Worm (Caenorhabditis elegans) whole organism, midembryonic: Measurements from ENCODE around the gene K08E4.3.

Source experiments
- T22C8.4 ChIP-seq: fragments of 200-800 bp; sonication (Bioruptor generic); IDR thresholded peaks from 2 replicates; pipeline ENCODE4 v1.3.6; 2022; ENCODE audit warnings: missing genetic modification characterization, missing compliant biosample characterization
- cog-1 ChIP-seq: sonication (generic microtip); optimal IDR thresholded peaks from 2 replicates; lab custom pipeline; 2016; ENCODE audit warnings: missing genetic modification characterization, missing compliant biosample characterization
- flt-1 ChIP-seq: fragments of 200-800 bp; sonication (Bioruptor generic); IDR thresholded peaks from 2 replicates; pipeline ENCODE4 v1.3.6; 2022; ENCODE audit warnings: missing genetic modification characterization, missing compliant biosample characterization
- klf-2 ChIP-seq: fragments of 200-800 bp; sonication (Bioruptor generic); conservative IDR thresholded peaks from 2 replicates; pipeline ENCODE4 v1.3.6; 2022; ENCODE audit warnings: missing genetic modification reagents, missing genetic modification characterization, missing compliant biosample characterization
- med-1 ChIP-seq: sonication (generic microtip); optimal IDR thresholded peaks from 2 replicates; lab custom pipeline; 2017; ENCODE audit warnings: missing genetic modification characterization, mild to moderate bottlenecking, missing compliant biosample characterization, antibody characterized with exemption, missing genetic modification reagents; ENCODE audit not compliant: insufficient read depth
- ref-1 ChIP-seq: fragments of 200-800 bp; sonication (Bioruptor generic); conservative IDR thresholded peaks from 2 replicates; pipeline ENCODE4 v1.3.6; 2022; ENCODE audit warnings: missing genetic modification reagents, missing genetic modification characterization, missing compliant biosample characterization
- tab-1 ChIP-seq: fragments of 200-800 bp; sonication (Bioruptor generic); IDR thresholded peaks from 2 replicates; pipeline ENCODE4 v1.3.6; 2022; ENCODE audit warnings: missing genetic modification characterization, missing compliant biosample characterization
- ztf-23 ChIP-seq: fragments of 200-800 bp; sonication (Bioruptor generic); IDR thresholded peaks from 2 replicates; pipeline ENCODE4 v1.3.6; 2022; ENCODE audit warnings: missing genetic modification reagents, missing genetic modification characterization, missing compliant biosample characterization
- ztf-29 ChIP-seq: fragments of 200-800 bp; sonication (Bioruptor generic); IDR thresholded peaks from 2 replicates; pipeline ENCODE4 v1.3.6; 2022; ENCODE audit warnings: missing genetic modification reagents, missing genetic modification characterization, missing compliant biosample characterization

K08E4.3 gene

DNA sequence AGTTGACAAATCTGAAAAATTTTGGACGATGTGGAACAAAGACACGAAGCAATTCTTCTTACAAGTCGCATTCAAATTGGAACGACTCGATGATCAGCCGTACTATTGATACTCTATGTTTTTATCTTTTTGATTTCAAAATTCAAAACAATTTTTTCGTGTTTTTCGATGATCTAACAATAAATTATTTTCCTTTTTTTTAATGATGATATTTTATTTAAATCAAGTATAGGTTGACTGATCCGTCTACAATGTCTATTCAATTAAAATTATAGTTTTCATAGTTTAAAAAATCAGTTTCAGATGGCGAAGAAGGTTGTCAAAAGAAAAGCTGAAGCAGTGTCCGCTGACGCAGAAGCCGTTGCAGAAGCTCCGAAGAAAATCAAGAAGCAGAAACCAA lies 27.6 kb downstream of the K08E4.3 start, which contains the start of gene rbm-34:
TSS of gene rbm-34 (plus strand) at position 301 of the 400 bp plus-strand sequence.
- no peak for TF ChIP-seq med-1
- TF ChIP-seq ztf-23: no peak
- TF ChIP-seq ztf-29 (GFP tag; lab: Robert Waterston, UW): no peak
- TF ChIP-seq klf-2 (GFP tag; lab: Robert Waterston, UW): no peak
- TF ChIP-seq tab-1 (GFP tag; lab: Robert Waterston, UW): no peak
- no peak for TF ChIP-seq T22C8.4 (GFP tag; lab: Robert Waterston, UW)
- TF ChIP-seq ref-1 (GFP tag; lab: Robert Waterston, UW): no peak
- no peak for TF ChIP-seq flt-1 (GFP tag; lab: Robert Waterston, UW)
- no peak for TF ChIP-seq cog-1 (tag; lab: Kevin White, UChicago)

DNA sequence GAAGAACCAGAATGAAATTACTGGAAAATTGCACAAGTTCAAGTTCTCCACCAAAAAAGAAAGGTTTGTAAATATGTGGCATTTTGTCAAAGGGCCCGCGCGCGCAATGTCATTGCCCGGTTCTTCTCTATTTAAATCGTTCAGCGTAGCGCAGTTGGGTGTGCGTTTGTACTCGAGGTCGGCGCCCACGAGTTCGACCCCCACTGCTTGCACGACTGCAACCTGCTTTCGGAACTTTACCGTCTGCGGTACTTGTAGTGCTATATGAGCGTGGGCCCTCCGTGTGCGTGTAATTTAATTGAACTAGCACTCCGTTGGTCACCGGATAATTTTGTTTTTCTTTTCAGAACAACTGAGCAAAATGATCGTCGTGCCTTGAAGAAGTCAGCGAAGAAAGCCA lies 29.0 kb downstream of the K08E4.3 start:
- TF ChIP-seq T22C8.4 (GFP tag; lab: Robert Waterston, UW): peak; percentile 57; the same call in 1 of the 2 replicates
- peak; percentile 56; the same call in 1 of the 2 replicates for TF ChIP-seq ref-1 (GFP tag; lab: Robert Waterston, UW)
- TF ChIP-seq med-1: peak; percentile 50
- peak; percentile 84 for TF ChIP-seq tab-1 (GFP tag; lab: Robert Waterston, UW)
- TF ChIP-seq klf-2 (GFP tag; lab: Robert Waterston, UW): peak; percentile 15; the same call in 1 of the 2 replicates
- TF ChIP-seq flt-1 (GFP tag; lab: Robert Waterston, UW): peak; percentile 78
- peak; percentile 77 for TF ChIP-seq ztf-23
- TF ChIP-seq cog-1 (tag; lab: Kevin White, UChicago): peak; percentile 37
- peak; percentile 67 for TF ChIP-seq ztf-29 (GFP tag; lab: Robert Waterston, UW)

DNA sequence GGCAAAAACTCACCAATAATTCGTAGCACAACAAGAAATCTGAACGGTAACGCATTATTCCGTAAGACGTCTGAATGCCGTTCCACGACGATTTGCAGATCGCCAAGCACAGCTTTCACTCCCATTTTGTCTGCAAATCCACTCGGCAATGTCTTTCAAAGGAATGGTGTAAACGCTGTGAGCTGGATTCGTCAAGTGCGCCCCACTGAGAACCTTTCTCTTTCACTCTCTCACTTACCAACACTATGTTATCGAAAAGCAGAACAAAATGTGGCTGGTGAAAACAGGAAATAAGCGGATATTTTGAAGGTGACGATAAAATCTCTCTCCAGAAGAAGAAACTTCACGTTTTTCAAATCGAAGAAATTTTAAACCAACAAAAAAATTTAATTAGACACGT lies 31.4 kb downstream of the K08E4.3 start:
- no peak for TF ChIP-seq flt-1 (GFP tag; lab: Robert Waterston, UW)
- TF ChIP-seq cog-1 (tag; lab: Kevin White, UChicago): no peak
- TF ChIP-seq T22C8.4 (GFP tag; lab: Robert Waterston, UW): no peak
- no peak for TF ChIP-seq ztf-23
- no peak for TF ChIP-seq ztf-29 (GFP tag; lab: Robert Waterston, UW)
- no peak for TF ChIP-seq ref-1 (GFP tag; lab: Robert Waterston, UW)

DNA sequence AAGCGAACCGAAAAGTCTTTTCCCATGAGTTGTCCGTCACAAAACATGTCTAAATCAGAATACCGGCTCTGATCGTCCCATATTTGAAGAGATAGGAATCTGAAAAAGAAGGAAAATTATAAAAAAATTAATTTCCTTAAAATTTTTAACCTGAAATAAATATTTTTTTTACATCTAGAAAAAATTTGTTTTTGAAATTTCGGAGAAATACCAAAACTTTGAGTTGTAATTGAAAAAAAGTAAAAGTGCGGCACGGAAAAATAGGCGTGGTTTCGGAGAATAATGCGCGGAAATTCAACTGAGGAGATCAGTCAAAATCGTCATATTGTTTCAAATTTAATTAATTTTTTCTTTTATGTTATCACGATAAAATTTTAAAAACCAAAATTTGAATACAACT lies 32.0 kb downstream of the K08E4.3 start, which contains the start of gene F11A10.6:
TSS of gene F11A10.6 (minus strand) at position 101 of the 400 bp plus-strand sequence.
- TF ChIP-seq med-1 (no peak), flt-1 (GFP tag; lab: Robert Waterston, UW) (no peak), ref-1 (GFP tag; lab: Robert Waterston, UW) (no peak), cog-1 (tag; lab: Kevin White, UChicago) (no peak), ztf-29 (GFP tag; lab: Robert Waterston, UW) (no peak), tab-1 (GFP tag; lab: Robert Waterston, UW) (no peak), ztf-23 (no peak), T22C8.4 (GFP tag; lab: Robert Waterston, UW) (no peak), klf-2 (GFP tag; lab: Robert Waterston, UW) (no peak)

DNA sequence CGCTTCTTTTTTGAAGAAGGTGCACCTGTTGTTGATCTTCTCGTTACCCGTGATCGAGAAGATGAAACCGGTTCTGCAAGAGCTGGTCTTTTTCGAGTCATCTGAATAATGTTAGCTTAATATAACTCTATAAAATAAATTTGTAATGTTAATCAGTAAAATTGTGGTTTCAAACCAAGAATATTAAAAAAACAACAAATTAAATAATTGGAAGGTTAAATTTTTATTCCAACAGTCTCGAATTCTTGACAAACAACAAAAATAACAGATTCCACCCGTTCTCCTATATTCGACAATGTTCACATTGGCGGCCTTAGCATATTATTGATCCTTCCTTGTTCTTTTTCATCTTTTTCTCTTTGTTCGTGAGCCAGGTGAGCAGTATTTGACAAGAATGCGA lies 34.6 kb downstream of the K08E4.3 start, which contains the start of gene mig-32:
TSS of gene mig-32 (minus strand) at position 101 of the 400 bp plus-strand sequence.
- TF ChIP-seq T22C8.4 (GFP tag; lab: Robert Waterston, UW) (no peak), ztf-29 (GFP tag; lab: Robert Waterston, UW) (no peak), klf-2 (GFP tag; lab: Robert Waterston, UW) (no peak), med-1 (no peak), ztf-23 (no peak), cog-1 (tag; lab: Kevin White, UChicago) (no peak), ref-1 (GFP tag; lab: Robert Waterston, UW) (no peak), flt-1 (GFP tag; lab: Robert Waterston, UW) (no peak), tab-1 (GFP tag; lab: Robert Waterston, UW) (no peak)

DNA sequence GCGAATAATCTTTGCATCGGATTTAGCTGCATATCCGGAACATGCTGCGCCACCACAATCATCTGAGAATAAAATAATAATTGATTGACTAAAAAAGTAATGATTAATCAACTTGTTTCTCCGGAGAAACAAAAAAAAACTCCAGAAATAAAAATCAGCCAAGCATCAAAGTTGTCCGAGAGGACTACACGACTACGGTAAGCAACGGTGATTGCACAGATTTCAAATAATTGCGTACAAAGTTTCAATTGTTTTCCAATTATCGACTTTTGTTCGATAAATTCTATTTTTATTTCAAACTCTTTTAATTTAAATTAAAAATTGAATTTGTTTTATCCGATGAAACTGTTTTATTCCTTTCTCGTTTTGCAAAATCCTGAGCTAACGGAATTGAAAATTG lies 35.8 kb downstream of the K08E4.3 start, which contains the start of gene cpsf-4:
TSS of gene cpsf-4 (minus strand) at position 62 of the 400 bp plus-strand sequence.
- TF ChIP-seq tab-1 (GFP tag; lab: Robert Waterston, UW) (no peak), ztf-23 (no peak), flt-1 (GFP tag; lab: Robert Waterston, UW) (no peak), cog-1 (tag; lab: Kevin White, UChicago) (no peak)

DNA sequence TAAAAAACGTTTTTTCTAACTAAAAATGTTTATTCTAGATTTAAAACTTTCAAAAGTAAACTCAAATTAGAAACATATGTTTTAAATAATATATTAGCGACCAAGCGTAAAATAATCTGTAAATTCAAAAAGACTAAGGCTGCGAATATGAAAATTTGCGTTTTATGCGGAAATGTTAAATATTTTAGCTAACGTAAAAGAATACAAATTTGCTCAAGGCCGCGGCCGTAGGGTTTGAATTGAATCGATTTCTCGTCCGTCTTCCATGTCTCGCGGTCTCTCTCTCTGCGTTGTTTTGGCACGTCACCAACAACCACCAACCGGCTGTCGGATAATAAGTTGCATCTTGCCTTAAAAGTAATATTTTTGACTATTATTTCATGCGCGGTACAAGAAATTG lies 36.3 kb downstream of the K08E4.3 start, which contains the start of gene F11A10.5:
TSS of gene F11A10.5 (plus strand) at position 301 of the 400 bp plus-strand sequence.
- peak; percentile 55; the same call in 1 of the 2 replicates for TF ChIP-seq T22C8.4 (GFP tag; lab: Robert Waterston, UW)
- TF ChIP-seq med-1: no peak

DNA sequence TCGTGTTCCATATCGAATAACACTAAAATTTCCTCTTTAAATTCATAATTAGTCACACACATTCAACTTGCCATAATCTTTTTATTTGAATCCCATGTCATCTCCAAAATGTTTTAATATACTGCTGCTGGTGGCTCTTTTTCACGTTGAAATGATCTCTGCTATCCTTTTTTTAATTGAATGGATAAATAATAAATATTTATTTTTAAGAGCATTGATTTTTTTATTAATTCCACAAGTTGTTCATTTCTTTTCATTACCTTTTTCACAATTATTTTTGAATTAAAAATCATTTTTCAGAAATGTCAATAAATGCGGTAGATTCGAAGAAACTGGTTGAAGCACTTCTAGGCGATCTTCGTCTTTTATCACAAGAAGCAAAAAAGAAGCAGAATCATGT lies 38.9 kb downstream of the K08E4.3 start, which contains the start of gene mon-2:
TSS of gene mon-2 (plus strand) at position 301 of the 400 bp plus-strand sequence.
- TF ChIP-seq ztf-29 (GFP tag; lab: Robert Waterston, UW) (no peak), cog-1 (tag; lab: Kevin White, UChicago) (no peak), klf-2 (GFP tag; lab: Robert Waterston, UW) (no peak), T22C8.4 (GFP tag; lab: Robert Waterston, UW) (no peak), flt-1 (GFP tag; lab: Robert Waterston, UW) (no peak), tab-1 (GFP tag; lab: Robert Waterston, UW) (no peak), med-1 (no peak)

DNA sequence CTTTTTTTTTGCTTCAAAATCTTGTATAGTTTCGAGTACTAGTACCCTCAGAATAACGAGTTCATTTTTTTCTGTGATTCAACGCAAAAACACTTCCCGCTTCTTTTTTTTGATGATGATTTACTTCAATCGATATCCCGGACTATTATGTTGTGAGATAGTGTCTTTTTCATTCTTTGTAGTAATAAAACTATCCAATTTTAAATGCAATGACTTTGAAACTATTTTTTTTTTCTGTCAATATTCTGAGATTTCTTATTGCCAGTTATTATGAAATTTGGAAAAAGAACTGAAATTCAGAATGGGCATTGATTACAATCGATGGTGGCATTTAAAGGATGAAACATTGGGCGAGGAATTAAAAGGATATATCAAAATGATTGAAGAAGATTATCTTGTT lies 48.0 kb downstream of the K08E4.3 start, which contains the start of gene M18.3:
TSS of gene M18.3 (plus strand) at position 301 of the 400 bp plus-strand sequence.
- TF ChIP-seq tab-1 (GFP tag; lab: Robert Waterston, UW): no peak

- TF ChIP-seq cog-1 (tag; lab: Kevin White, UChicago) (no peak), ztf-29 (GFP tag; lab: Robert Waterston, UW) (no peak), ref-1 (GFP tag; lab: Robert Waterston, UW) (no peak), med-1 (no peak), tab-1 (GFP tag; lab: Robert Waterston, UW) (no peak), flt-1 (GFP tag; lab: Robert Waterston, UW) (no peak), T22C8.4 (GFP tag; lab: Robert Waterston, UW) (no peak), ztf-23 (no peak), klf-2 (GFP tag; lab: Robert Waterston, UW) (no peak)
These were observed 51.6 kb downstream of the K08E4.3 start for ce11 chrIV:12108984-12109657.
